Fruit fly (Drosophila melanogaster): ENCODE results near the gene CCT1.

dm6 chr3R:22527636-22528148 is 36.5 kb upstream of the CCT1 start:
- no peak for TF ChIP-seq EcR (GFP tag; optimal IDR thresholded peaks at IDR 0.05)
- no peak for TF ChIP-seq Dll (optimal IDR thresholded peaks at IDR 0.05)
- no peak for TF ChIP-seq usp (GFP tag; optimal IDR thresholded peaks at IDR 0.05)

All from whole organism.